Worm (Caenorhabditis elegans): ENCODE data around the gene insc-1.

insc-1 gene

DNA sequence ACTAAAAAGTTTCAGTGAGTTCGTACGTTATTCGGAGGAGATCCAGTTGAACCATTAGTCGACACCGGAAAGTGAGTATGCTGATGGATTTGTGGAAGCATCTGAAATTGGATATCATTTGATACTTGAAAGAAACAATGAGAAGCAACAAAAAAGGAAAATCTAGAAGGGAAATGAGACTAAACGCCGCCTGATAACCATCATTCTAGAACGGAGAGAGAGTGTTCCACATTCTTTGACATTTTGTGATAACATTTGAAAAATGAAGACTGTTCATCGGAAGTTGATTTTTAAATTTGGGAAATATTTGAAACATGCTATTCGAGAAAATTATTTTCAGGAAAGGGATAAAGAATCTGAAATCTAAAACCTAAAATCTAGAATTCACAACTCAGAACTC, 27.5 kb upstream of the insc-1 start, which contains the start of gene npax-1:
Gene npax-1, minus strand, starts transcription at position 101 of the 400 bp plus-strand sequence.
- no peak for TF ChIP-seq nhr-76 (tag; optimal IDR thresholded peaks at IDR 0.05)
- TF ChIP-seq egl-5 (tag; optimal IDR thresholded peaks at IDR 0.05), result no peak
- TF ChIP-seq lsy-12 (tag; optimal IDR thresholded peaks at IDR 0.05), result no peak
- no peak for TF ChIP-seq pha-4 (tag; optimal IDR thresholded peaks at IDR 0.05)
- no peak for TF ChIP-seq unc-62 (GFP tag; optimal IDR thresholded peaks at IDR 0.05)
- TF ChIP-seq nhr-23 (tag; optimal IDR thresholded peaks at IDR 0.05), result no peak
- TF ChIP-seq ZK546.5 (tag; optimal IDR thresholded peaks at IDR 0.05), result no peak
- TF ChIP-seq nhr-25 (tag; optimal IDR thresholded peaks at IDR 0.05), result no peak

DNA sequence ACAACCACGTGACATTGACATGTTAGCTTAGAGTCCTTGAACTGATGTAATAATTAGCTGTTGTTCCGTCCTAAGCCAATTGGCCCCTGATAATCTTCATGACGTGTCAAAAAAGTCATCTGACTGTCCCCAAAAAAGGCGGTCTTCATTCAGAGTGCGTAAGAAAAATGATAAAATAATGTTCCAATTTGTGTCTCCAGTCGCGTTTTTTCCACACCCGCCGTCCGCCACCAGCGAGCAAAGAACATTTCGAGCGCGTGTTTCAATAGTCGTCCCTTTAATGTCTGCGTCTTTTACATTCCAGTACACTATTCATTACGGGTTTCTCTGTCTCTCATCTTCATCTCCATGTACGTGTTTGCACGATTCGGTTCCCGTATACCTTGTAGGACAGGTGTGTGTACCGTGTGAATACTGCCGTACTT, 21.2 kb upstream of the insc-1 start:
- TF ChIP-seq lsy-12 (tag; optimal IDR thresholded peaks at IDR 0.05) (peak; percentile 66), nhr-25 (tag; optimal IDR thresholded peaks at IDR 0.05) (peak; percentile 90), nhr-23 (tag; optimal IDR thresholded peaks at IDR 0.05) (peak; percentile 92), ceh-16 (tag; optimal IDR thresholded peaks at IDR 0.05) (no peak), pqm-1 (tag; optimal IDR thresholded peaks at IDR 0.05) (peak; percentile 95), nfya-1 (tag; optimal IDR thresholded peaks at IDR 0.05; ENCODE audit: insufficient read depth) (peak; percentile 72), lin-39 (tag; optimal IDR thresholded peaks at IDR 0.05) (peak; percentile 67), ama-1 (optimal IDR thresholded peaks at IDR 0.05) (peak; percentile 17), R02D3.7 (tag; optimal IDR thresholded peaks at IDR 0.05) (peak; percentile 10), elt-3 (tag; optimal IDR thresholded peaks at IDR 0.05) (peak in 2 of 3 experiments; percentile 34 to 69), sea-2 (GFP tag; optimal IDR thresholded peaks at IDR 0.05) (no peak), pha-4 (tag; optimal IDR thresholded peaks at IDR 0.05) (peak; percentile 91), tbx-2 (tag; optimal IDR thresholded peaks at IDR 0.05) (peak; percentile 75), nhr-43 (tag; optimal IDR thresholded peaks at IDR 0.05; ENCODE audit: poor library complexity, severe bottlenecking) (peak; percentile 99), elt-2 (tag; optimal IDR thresholded peaks at IDR 0.05) (peak; percentile 94), snpc-4 (tag; optimal IDR thresholded peaks at IDR 0.05) (peak; percentile 37), hmg-11 (tag; optimal IDR thresholded peaks at IDR 0.05) (peak; percentile 61), lin-15B (tag; optimal IDR thresholded peaks at IDR 0.05) (peak; percentile 2), jun-1 (tag; optimal IDR thresholded peaks at IDR 0.05) (peak; percentile 83), mdl-1 (tag; optimal IDR thresholded peaks at IDR 0.05) (peak; percentile 63), ceh-28 (tag; optimal IDR thresholded peaks at IDR 0.05) (peak; percentile 67), nhr-12 (tag; optimal IDR thresholded peaks at IDR 0.05) (no peak), nhr-11 (tag; optimal IDR thresholded peaks at IDR 0.05) (no peak), ztf-4 (tag; optimal IDR thresholded peaks at IDR 0.05) (peak; percentile 53), skn-1 (tag; optimal IDR thresholded peaks at IDR 0.05) (no peak)

DNA sequence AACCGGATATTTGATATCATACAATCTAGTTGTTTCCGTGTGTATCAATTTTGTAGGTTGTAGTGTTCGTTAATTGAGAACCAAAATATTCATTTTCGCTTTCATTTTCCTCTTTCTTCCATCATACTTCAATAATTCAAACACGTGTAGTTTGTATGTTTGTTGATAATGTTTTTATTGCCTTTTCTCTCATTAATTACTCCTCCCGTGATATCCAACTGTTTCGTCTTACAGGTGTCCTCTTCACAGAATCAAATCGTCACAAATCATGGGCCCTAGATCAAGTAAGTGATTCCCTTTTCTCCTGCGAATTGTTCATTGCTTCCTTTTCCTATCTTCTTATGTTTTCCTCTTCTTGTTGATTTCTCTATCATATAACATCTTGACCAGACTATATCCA, 19.7 kb upstream of the insc-1 start, which contains the start of gene nhr-21:
Gene nhr-21, plus strand, starts transcription at position 235 of the 400 bp plus-strand sequence.
- TF ChIP-seq ceh-28 (tag; optimal IDR thresholded peaks at IDR 0.05) (peak; percentile 10), ceh-9 (tag; optimal IDR thresholded peaks at IDR 0.05) (no peak), egl-5 (tag; optimal IDR thresholded peaks at IDR 0.05) (no peak), elt-3 (tag; optimal IDR thresholded peaks at IDR 0.05) (peak in 1 of 3 experiments; percentile 56), nfya-1 (tag; optimal IDR thresholded peaks at IDR 0.05; ENCODE audit: insufficient read depth) (peak; percentile 35), jun-1 (tag; optimal IDR thresholded peaks at IDR 0.05) (no peak), ama-1 (optimal IDR thresholded peaks at IDR 0.05) (peak; percentile 52), nhr-25 (tag; optimal IDR thresholded peaks at IDR 0.05) (peak; percentile 24), R02D3.7 (tag; optimal IDR thresholded peaks at IDR 0.05) (no peak), nhr-23 (tag; optimal IDR thresholded peaks at IDR 0.05) (peak; percentile 50)

DNA sequence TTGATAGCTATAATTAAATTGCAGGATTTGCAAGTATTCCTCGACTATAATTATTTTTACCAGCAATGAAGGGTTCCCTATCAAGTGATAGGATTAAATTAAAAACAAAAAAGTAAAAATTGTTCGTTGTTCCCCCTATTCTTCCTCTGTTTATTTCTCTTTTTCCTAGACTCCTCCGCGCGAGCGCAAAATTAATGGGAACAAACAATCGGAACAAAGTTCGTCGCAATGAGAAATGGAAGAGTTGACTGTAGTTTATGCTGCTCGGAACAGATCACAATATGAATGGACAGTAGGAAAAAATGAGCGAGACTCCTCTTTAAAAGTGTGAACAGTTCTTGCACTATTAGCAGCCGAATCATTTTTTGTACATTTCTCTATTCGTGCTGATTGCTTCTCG, 18.0 kb upstream of the insc-1 start:
- TF ChIP-seq pha-4 (tag; optimal IDR thresholded peaks at IDR 0.05), result peak; percentile 73
- peak; percentile 65 for TF ChIP-seq ama-1 (optimal IDR thresholded peaks at IDR 0.05)
- no peak for TF ChIP-seq ZK546.5 (tag; optimal IDR thresholded peaks at IDR 0.05)

DNA sequence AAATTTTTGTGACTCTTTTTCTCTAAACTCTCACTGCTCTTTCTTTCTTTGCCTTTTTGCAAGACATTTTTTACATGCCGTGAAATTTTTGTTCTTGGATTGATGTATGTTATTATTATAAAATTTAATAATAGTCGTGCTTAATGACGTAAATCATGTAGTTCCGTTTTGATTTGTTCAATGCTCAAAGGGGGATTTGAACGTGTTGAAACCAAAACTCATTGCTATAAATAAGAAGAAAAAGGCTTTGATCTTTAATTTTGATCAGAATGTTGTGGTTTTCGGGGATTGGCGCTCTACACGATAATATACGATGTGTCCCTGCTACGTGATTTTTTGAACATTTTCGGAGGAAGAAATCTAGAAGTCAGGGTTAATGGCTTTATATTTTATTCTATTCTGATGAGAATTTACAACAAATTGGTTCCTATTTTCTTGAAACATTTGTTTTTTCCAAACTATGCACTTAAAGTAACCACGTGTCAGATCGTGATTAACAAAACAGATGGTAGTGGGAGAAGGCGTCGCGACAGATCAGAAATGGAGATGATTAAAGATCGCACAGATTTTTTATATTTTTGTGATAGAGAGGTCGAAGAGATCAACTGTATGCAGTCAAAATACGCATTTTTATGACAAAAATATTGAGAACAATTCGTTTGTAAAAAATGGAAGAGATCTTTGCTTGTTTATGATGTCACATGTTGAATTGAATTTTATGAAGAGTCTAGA, 17.0 kb upstream of the insc-1 start:
- TF ChIP-seq mml-1 (tag; optimal IDR thresholded peaks at IDR 0.05) (no peak), unc-62 (GFP tag; optimal IDR thresholded peaks at IDR 0.05) (no peak), zag-1 (tag; optimal IDR thresholded peaks at IDR 0.05) (no peak), fos-1 (tag; optimal IDR thresholded peaks at IDR 0.05) (no peak), nhr-76 (tag; optimal IDR thresholded peaks at IDR 0.05) (no peak), ztf-11 (tag; optimal IDR thresholded peaks at IDR 0.05) (no peak), fkh-10 (GFP tag; optimal IDR thresholded peaks at IDR 0.05) (no peak), aly-2 (tag; optimal IDR thresholded peaks at IDR 0.05) (no peak), daf-12 (tag; optimal IDR thresholded peaks at IDR 0.05) (no peak), lin-15B (tag; optimal IDR thresholded peaks at IDR 0.05) (no peak), nfya-1 (tag; optimal IDR thresholded peaks at IDR 0.05; ENCODE audit: insufficient read depth) (no peak), ceh-9 (tag; optimal IDR thresholded peaks at IDR 0.05) (no peak), sea-2 (GFP tag; optimal IDR thresholded peaks at IDR 0.05) (no peak), eor-1 (tag; optimal IDR thresholded peaks at IDR 0.05) (no peak), nhr-25 (tag; optimal IDR thresholded peaks at IDR 0.05) (no peak), elt-2 (tag; optimal IDR thresholded peaks at IDR 0.05) (no peak), nhr-11 (tag; optimal IDR thresholded peaks at IDR 0.05) (no peak), pqm-1 (tag; optimal IDR thresholded peaks at IDR 0.05) (no peak)

Data from whole organism, L3 larva.